Worm (Caenorhabditis elegans) whole organism, young adult: ENCODE results near the gene M106.7.
A peak's percentile ranks its signal among the peaks of the same experiment; 100 is the strongest.

ENCODE experiments used
- B0035.1 ChIP-seq: sonication (generic microtip); optimal IDR thresholded peaks from 2 replicates; lab custom pipeline; 2016; ENCODE audit warnings: missing genetic modification characterization, mild to moderate bottlenecking, missing compliant biosample characterization, missing genotype, missing genetic modification reagents
- C06A6.2 ChIP-seq: fragments of 200-800 bp; sonication (Bioruptor generic); conservative IDR thresholded peaks from 2 replicates; pipeline ENCODE4 v1.3.6; 2022; ENCODE audit warnings: missing genetic modification characterization, missing compliant biosample characterization
- D2030.7 ChIP-seq: fragments of 200-800 bp; sonication (Bioruptor generic); IDR thresholded peaks from 2 replicates; pipeline ENCODE4 v1.3.6; 2022; ENCODE audit warnings: missing genetic modification reagents, missing genetic modification characterization, missing compliant biosample characterization
- F33H1.4 ChIP-seq: fragments of 200-800 bp; sonication (Bioruptor generic); IDR thresholded peaks from 2 replicates; pipeline ENCODE4 v1.3.6; 2022; ENCODE audit warnings: missing genetic modification reagents, missing genetic modification characterization, missing compliant biosample characterization
- F39B2.1 ChIP-seq: fragments of 200-800 bp; sonication (Bioruptor generic); IDR thresholded peaks from 2 replicates; pipeline ENCODE4 v1.3.6; 2022; ENCODE audit warnings: missing genetic modification reagents, missing genetic modification characterization, missing compliant biosample characterization
- F49E8.2 ChIP-seq: sonication (generic microtip); optimal IDR thresholded peaks from 3 replicates; lab custom pipeline; 2017; ENCODE audit warnings: missing genetic modification characterization, mild to moderate bottlenecking, missing compliant biosample characterization, antibody characterized with exemption, moderate library complexity; ENCODE audit not compliant: insufficient read depth
- F52B5.7 ChIP-seq: sonication (generic microtip); optimal IDR thresholded peaks from 2 replicates; lab custom pipeline; 2016; ENCODE audit warnings: mild to moderate bottlenecking, missing genetic modification characterization, missing compliant biosample characterization
- F57A8.1 ChIP-seq: fragments of 200-800 bp; sonication (Bioruptor generic); optimal IDR thresholded peaks from 2 replicates; lab custom pipeline; 2018; ENCODE audit warnings: mild to moderate bottlenecking, missing genetic modification characterization, moderate library complexity, missing compliant biosample characterization
- F57C9.4 ChIP-seq: sonication (generic microtip); optimal IDR thresholded peaks from 2 replicates; lab custom pipeline; 2017; ENCODE audit warnings: mild to moderate bottlenecking, missing genetic modification characterization, missing compliant biosample characterization
- K11D2.4 ChIP-seq: fragments of 200-800 bp; sonication (Bioruptor generic); IDR thresholded peaks from 2 replicates; pipeline ENCODE4 v1.3.6; 2022; ENCODE audit warnings: missing genetic modification reagents, missing genetic modification characterization, missing compliant biosample characterization
- Y53F4B.3 ChIP-seq: fragments of 200-800 bp; sonication (Bioruptor generic); IDR thresholded peaks from 2 replicates; pipeline ENCODE4 v1.3.6; 2022; ENCODE audit warnings: missing genetic modification reagents, missing genetic modification characterization, missing compliant biosample characterization
- Y53G8AR.9 ChIP-seq: fragments of 200-800 bp; sonication (Bioruptor generic); conservative IDR thresholded peaks from 2 replicates; pipeline ENCODE4 v1.3.6; 2022; ENCODE audit warnings: missing genetic modification reagents, missing genetic modification characterization, missing compliant biosample characterization
- Y67H2A.10 ChIP-seq: fragments of 200-800 bp; sonication (Bioruptor generic); conservative IDR thresholded peaks from 2 replicates; pipeline ENCODE4 v1.3.6; 2022; ENCODE audit warnings: missing genetic modification reagents, missing genetic modification characterization, missing compliant biosample characterization
- aptf-3 ChIP-seq: fragments of 200-800 bp; sonication (Bioruptor generic); IDR thresholded peaks from 2 replicates; pipeline ENCODE4 v1.3.6; 2022; ENCODE audit warnings: missing genetic modification characterization, missing compliant biosample characterization
- attf-3 ChIP-seq: fragments of 200-800 bp; sonication (Bioruptor generic); conservative IDR thresholded peaks from 2 replicates; pipeline ENCODE4 v1.3.6; 2022; ENCODE audit warnings: missing genetic modification reagents, missing genetic modification characterization, missing compliant biosample characterization
- attf-6 ChIP-seq: fragments of 200-800 bp; sonication (Bioruptor generic); IDR thresholded peaks from 2 replicates; pipeline ENCODE4 v1.3.6; 2022; ENCODE audit warnings: missing genetic modification reagents, missing genetic modification characterization, missing compliant biosample characterization
- bed-1 ChIP-seq: fragments of 200-800 bp; sonication (Bioruptor generic); IDR thresholded peaks from 2 replicates; pipeline ENCODE4 v1.3.6; 2022; ENCODE audit warnings: missing genetic modification reagents, missing genetic modification characterization, missing compliant biosample characterization
- cebp-1 ChIP-seq, 2 experiments: fragments of 200-800 bp in 1 of 2; sonication (Bioruptor generic) in 1 of 2; sonication (generic microtip) in 1 of 2; IDR thresholded peaks in 1 of 2; optimal IDR thresholded peaks in 1 of 2; 2 replicates each; pipeline versions ENCODE4 v1.3.6 to Lab custom; 2017 to 2022; ENCODE audit warnings: missing compliant biosample characterization in 2 of 2, missing genetic modification characterization in 2 of 2, mild to moderate bottlenecking in 1 of 2, missing genetic modification reagents in 1 of 2, moderate library complexity in 1 of 2
- ceh-100 ChIP-seq: fragments of 200-800 bp; sonication (Bioruptor generic); IDR thresholded peaks from 2 replicates; pipeline ENCODE4 v1.3.6; 2022; ENCODE audit warnings: missing genetic modification reagents, missing genetic modification characterization, missing compliant biosample characterization
- ceh-27 ChIP-seq: fragments of 200-800 bp; sonication (Bioruptor generic); optimal IDR thresholded peaks from 2 replicates; lab custom pipeline; 2018; ENCODE audit warnings: mild to moderate bottlenecking, missing genetic modification characterization, moderate library complexity, missing compliant biosample characterization
- chd-7 ChIP-seq: sonication (generic microtip); optimal IDR thresholded peaks from 2 replicates; lab custom pipeline; 2016; ENCODE audit warnings: mild to moderate bottlenecking, missing genetic modification characterization, moderate library complexity, missing compliant biosample characterization
- egl-18 ChIP-seq: fragments of 200-800 bp; sonication (Bioruptor generic); IDR thresholded peaks from 2 replicates; pipeline ENCODE4 v1.3.6; 2022; ENCODE audit warnings: missing genetic modification reagents, missing genetic modification characterization, missing compliant biosample characterization
- egl-44 ChIP-seq: fragments of 200-800 bp; sonication (Bioruptor generic); IDR thresholded peaks from 2 replicates; pipeline ENCODE4 v1.3.6; 2022; ENCODE audit warnings: missing genetic modification reagents, missing genetic modification characterization, missing compliant biosample characterization
- hlh-26 ChIP-seq: fragments of 200-800 bp; sonication (Bioruptor generic); conservative IDR thresholded peaks from 2 replicates; pipeline ENCODE4 v1.3.6; 2022; ENCODE audit warnings: missing genetic modification reagents, missing genetic modification characterization, missing compliant biosample characterization
- hsf-1 ChIP-seq: fragments of 200-800 bp; sonication (Bioruptor generic); IDR thresholded peaks from 2 replicates; pipeline ENCODE4 v1.3.6; 2022; ENCODE audit warnings: missing genetic modification reagents, missing genetic modification characterization, missing compliant biosample characterization
- lin-26 ChIP-seq: fragments of 200-800 bp; sonication (Bioruptor generic); IDR thresholded peaks from 2 replicates; pipeline ENCODE4 v1.3.6; 2022; ENCODE audit warnings: missing genetic modification reagents, missing genetic modification characterization, missing compliant biosample characterization
- lin-54 ChIP-seq: fragments of 200-800 bp; sonication (Bioruptor generic); optimal IDR thresholded peaks from 2 replicates; lab custom pipeline; 2018; ENCODE audit warnings: mild to moderate bottlenecking, missing genetic modification characterization, missing compliant biosample characterization
- lsl-1 ChIP-seq: fragments of 200-800 bp; sonication (Bioruptor generic); optimal IDR thresholded peaks from 2 replicates; lab custom pipeline; 2018; ENCODE audit warnings: mild to moderate bottlenecking, missing genetic modification characterization, moderate library complexity, missing compliant biosample characterization
- lsy-27 ChIP-seq: sonication (generic microtip); optimal IDR thresholded peaks from 2 replicates; lab custom pipeline; 2017; ENCODE audit warnings: missing genetic modification characterization, mild to moderate bottlenecking, missing compliant biosample characterization, antibody characterized with exemption, missing genotype, borderline replicate concordance; ENCODE audit not compliant: insufficient read depth
- madf-10 ChIP-seq: sonication (generic microtip); optimal IDR thresholded peaks from 2 replicates; lab custom pipeline; 2016; ENCODE audit warnings: mild to moderate bottlenecking, missing genetic modification characterization, missing compliant biosample characterization
- madf-6 ChIP-seq: fragments of 200-800 bp; sonication (Bioruptor generic); IDR thresholded peaks from 2 replicates; pipeline ENCODE4 v1.3.6; 2022; ENCODE audit warnings: missing genetic modification reagents, missing genetic modification characterization, missing compliant biosample characterization
- mel-28 ChIP-seq: sonication (generic microtip); optimal IDR thresholded peaks from 2 replicates; lab custom pipeline; 2016; ENCODE audit warnings: borderline replicate concordance, mild to moderate bottlenecking, missing genetic modification characterization, missing compliant biosample characterization
- nhr-120 ChIP-seq: fragments of 200-800 bp; sonication (Bioruptor generic); IDR thresholded peaks from 2 replicates; pipeline ENCODE4 v1.3.6; 2022; ENCODE audit warnings: missing genetic modification characterization, missing compliant biosample characterization
- nhr-90 ChIP-seq: sonication (generic microtip); optimal IDR thresholded peaks from 2 replicates; lab custom pipeline; 2016; ENCODE audit warnings: missing genotype, mild to moderate bottlenecking, missing genetic modification characterization, missing compliant biosample characterization
- pbrm-1 ChIP-seq: fragments of 200-800 bp; sonication (Bioruptor generic); IDR thresholded peaks from 2 replicates; pipeline ENCODE4 v1.3.6; 2022; ENCODE audit warnings: missing genetic modification reagents, missing genetic modification characterization, missing compliant biosample characterization
- rec-8 ChIP-seq, 2 experiments: sonication (generic microtip); optimal IDR thresholded peaks; 2 replicates each; lab custom pipeline; 2016; ENCODE audit warnings: mild to moderate bottlenecking in 2 of 2, missing genetic modification characterization in 2 of 2, missing genetic modification reagents in 2 of 2, missing genotype in 2 of 2, missing biosample characterization in 1 of 2, missing compliant biosample characterization in 1 of 2, moderate library complexity in 1 of 2
- rpc-1 ChIP-seq, 2 experiments: fragments of 150-350 bp in 1 of 2; sonication (generic microtip) in 1 of 2; optimal IDR thresholded peaks; 2 replicates each; lab custom pipeline; 2014 to 2018; ENCODE audit warnings: missing biosample characterization in 1 of 2, missing genetic modification characterization in 1 of 2, missing genetic modification reagents in 1 of 2, missing genotype in 1 of 2
- sdz-38 ChIP-seq: sonication (generic microtip); optimal IDR thresholded peaks from 2 replicates; lab custom pipeline; 2016; ENCODE audit warnings: missing genotype, missing genetic modification characterization, missing compliant biosample characterization
- sea-2 ChIP-seq: fragments of 200-800 bp; sonication (Bioruptor generic); IDR thresholded peaks from 2 replicates; pipeline ENCODE4 v1.3.6; 2022; ENCODE audit warnings: missing genetic modification characterization, missing compliant biosample characterization
- snpc-4 ChIP-seq, 5 experiments: fragments of 150-350 bp in 1 of 5; sonication (generic microtip) in 4 of 5; optimal IDR thresholded peaks; 2 replicates each; lab custom pipeline; 2014 to 2018; ENCODE audit warnings: missing genetic modification characterization in 5 of 5, missing biosample characterization in 3 of 5, antibody characterized with exemption in 2 of 5, mild to moderate bottlenecking in 2 of 5, missing compliant biosample characterization in 2 of 5, missing genotype in 2 of 5, moderate library complexity in 2 of 5, missing genetic modification reagents in 1 of 5
- sptf-2 ChIP-seq: fragments of 200-800 bp; sonication (Bioruptor generic); optimal IDR thresholded peaks from 2 replicates; lab custom pipeline; 2018; ENCODE audit warnings: mild to moderate bottlenecking, missing genetic modification characterization, missing compliant biosample characterization
- tbx-9 ChIP-seq: sonication (generic microtip); optimal IDR thresholded peaks from 2 replicates; lab custom pipeline; 2016; ENCODE audit warnings: borderline replicate concordance, missing genetic modification characterization, inconsistent platforms, missing compliant biosample characterization
- xnd-1 ChIP-seq: sonication (generic microtip); optimal IDR thresholded peaks from 2 replicates; lab custom pipeline; 2016; ENCODE audit warnings: missing genotype, missing genetic modification reagents, missing genetic modification characterization, missing compliant biosample characterization
- zfh-2 ChIP-seq: fragments of 200-800 bp; sonication (Bioruptor generic); conservative IDR thresholded peaks from 2 replicates; pipeline ENCODE4 v1.3.6; 2022; ENCODE audit warnings: missing genetic modification reagents, missing genetic modification characterization, missing compliant biosample characterization
- ztf-22 ChIP-seq: fragments of 200-800 bp; sonication (Bioruptor generic); optimal IDR thresholded peaks from 2 replicates; lab custom pipeline; 2018; ENCODE audit warnings: mild to moderate bottlenecking, missing genetic modification characterization, moderate library complexity, missing compliant biosample characterization
- ztf-25 ChIP-seq: fragments of 200-800 bp; sonication (Bioruptor generic); IDR thresholded peaks from 2 replicates; pipeline ENCODE4 v1.3.6; 2022; ENCODE audit warnings: missing genetic modification reagents, missing genetic modification characterization, missing compliant biosample characterization
- ztf-26 ChIP-seq: sonication (generic microtip); optimal IDR thresholded peaks from 2 replicates; lab custom pipeline; 2017; ENCODE audit warnings: missing genetic modification characterization, missing compliant biosample characterization

The M106.7 gene

ce11 chrII:10852880-10853279 lies 4.1 kb downstream of the M106.7 start:
- TF ChIP-seq ztf-25 (GFP tag; lab: Robert Waterston, UW): no peak
- no peak for TF ChIP-seq C06A6.2 (GFP tag; lab: Robert Waterston, UW)
- TF ChIP-seq nhr-120 (GFP tag; lab: Robert Waterston, UW): no peak
- TF ChIP-seq ceh-100 (GFP tag; lab: Robert Waterston, UW): no peak
- peak; percentile 36 for TF ChIP-seq F49E8.2
- TF ChIP-seq nhr-90 (tag; lab: Kevin White, UChicago): no peak
- TF ChIP-seq egl-44: no peak
- TF ChIP-seq Y67H2A.10 (GFP tag; lab: Robert Waterston, UW): no peak
- TF ChIP-seq chd-7 (tag; lab: Kevin White, UChicago): no peak
- TF ChIP-seq attf-3 (GFP tag; lab: Robert Waterston, UW): no peak
- no peak for TF ChIP-seq F57A8.1 (GFP tag; lab: Kevin White, UChicago)
- TF ChIP-seq zfh-2 (GFP tag; lab: Robert Waterston, UW): no peak
- no peak for TF ChIP-seq aptf-3 (GFP tag; lab: Robert Waterston, UW)
- no peak for TF ChIP-seq rec-8 (tag; optimal IDR thresholded peaks at IDR 0.05; lab: Kevin White, UChicago)
- no peak for TF ChIP-seq F39B2.1
- TF ChIP-seq Y53F4B.3 (GFP tag; lab: Robert Waterston, UW): no peak
- no peak for TF ChIP-seq rpc-1 (optimal IDR thresholded peaks at IDR 0.05; lab: Kevin White, UChicago)
- TF ChIP-seq rpc-1 (tag; optimal IDR thresholded peaks at IDR 0.05; lab: Kevin White, UChicago): no peak
- TF ChIP-seq F33H1.4 (GFP tag; lab: Robert Waterston, UW): peak; percentile 62
- no peak for TF ChIP-seq bed-1
- TF ChIP-seq snpc-4 (GFP tag; optimal IDR thresholded peaks at IDR 0.05; lab: Kevin White, UChicago): no peak
- TF ChIP-seq snpc-4 (tag; optimal IDR thresholded peaks at IDR 0.05; lab: Kevin White, UChicago): no peak
- peak; percentile 27; the same call in 1 of the 2 replicates for TF ChIP-seq D2030.7 (GFP tag; lab: Robert Waterston, UW)
- TF ChIP-seq madf-10 (tag; lab: Kevin White, UChicago): no peak
- no peak for TF ChIP-seq lin-26 (GFP tag; lab: Robert Waterston, UW)
- TF ChIP-seq ztf-26 (tag; lab: Kevin White, UChicago): no peak
- no peak for TF ChIP-seq attf-6
- no peak for TF ChIP-seq pbrm-1 (GFP tag; lab: Robert Waterston, UW)
- TF ChIP-seq lin-54 (GFP tag; lab: Kevin White, UChicago): peak; percentile 21
- no peak for TF ChIP-seq Y53G8AR.9 (GFP tag; lab: Robert Waterston, UW)
- no peak for TF ChIP-seq K11D2.4 (GFP tag; lab: Robert Waterston, UW)
- TF ChIP-seq hsf-1: no peak
- TF ChIP-seq B0035.1 (tag; lab: Kevin White, UChicago): no peak
- no peak for TF ChIP-seq tbx-9 (tag; lab: Kevin White, UChicago)
- TF ChIP-seq sdz-38: no peak
- peak; percentile 92 for TF ChIP-seq madf-6
- no peak for TF ChIP-seq mel-28
- no peak for TF ChIP-seq sptf-2
- no peak for TF ChIP-seq F57C9.4 (tag; lab: Kevin White, UChicago)
- TF ChIP-seq ceh-27 (GFP tag; lab: Kevin White, UChicago): no peak
- no peak for TF ChIP-seq F52B5.7
- TF ChIP-seq cebp-1 (GFP tag; IDR thresholded peaks at IDR 0.05; lab: Robert Waterston, UW): no peak
- TF ChIP-seq cebp-1 (tag; optimal IDR thresholded peaks at IDR 0.05; lab: Kevin White, UChicago): no peak
- peak; percentile 83 for TF ChIP-seq xnd-1 (tag; lab: Kevin White, UChicago)
- TF ChIP-seq lsy-27: no peak
- no peak for TF ChIP-seq ztf-22 (GFP tag; lab: Kevin White, UChicago)
- TF ChIP-seq hlh-26: no peak
- TF ChIP-seq egl-18 (GFP tag; lab: Robert Waterston, UW): no peak
- peak; percentile 90 for TF ChIP-seq lsl-1 (GFP tag; lab: Kevin White, UChicago)
- TF ChIP-seq sea-2 (GFP tag; lab: Robert Waterston, UW): no peak
